Worm (Caenorhabditis elegans) whole organism, young adult: ENCODE data around the gene stt-3.

Experiments
- ceh-58 ChIP-seq: fragments of 200-800 bp; sonication (Bioruptor generic); IDR thresholded peaks from 2 replicates; pipeline ENCODE4 v1.3.6; 2022; ENCODE audit warnings: missing genetic modification characterization, missing compliant biosample characterization
- snpc-1.1 ChIP-seq: sonication (generic microtip); optimal IDR thresholded peaks from 2 replicates; lab custom pipeline; 2017; ENCODE audit warnings: missing genetic modification characterization, mild to moderate bottlenecking, missing compliant biosample characterization, antibody characterized with exemption, moderate library complexity, missing genotype, missing genetic modification reagents; ENCODE audit not compliant: insufficient read depth

- no peak for TF ChIP-seq ceh-58 (GFP tag; lab: Robert Waterston, UW)
- TF ChIP-seq snpc-1.1 (tag; lab: Kevin White, UChicago): no peak
Observed at ce11 chrIII:6272868-6273267, 24.4 kb downstream of the stt-3 start, which contains the start of gene C18F10.2.
